Worm (Caenorhabditis elegans) whole organism, young adult: ENCODE data around the gene dhhc-8.

Source experiments
- B0019.2 ChIP-seq: fragments of 200-800 bp; sonication (Bioruptor generic); conservative IDR thresholded peaks from 2 replicates; pipeline ENCODE4 v1.3.6; 2022; ENCODE audit warnings: missing genetic modification reagents, missing genetic modification characterization, missing compliant biosample characterization
- C06A6.2 ChIP-seq: fragments of 200-800 bp; sonication (Bioruptor generic); conservative IDR thresholded peaks from 2 replicates; pipeline ENCODE4 v1.3.6; 2022; ENCODE audit warnings: missing genetic modification characterization, missing compliant biosample characterization
- F22D6.2 ChIP-seq: sonication (generic microtip); optimal IDR thresholded peaks from 2 replicates; lab custom pipeline; 2016; ENCODE audit warnings: mild to moderate bottlenecking, missing genetic modification characterization, missing compliant biosample characterization
- F23B12.7 ChIP-seq: sonication (generic microtip); optimal IDR thresholded peaks from 2 replicates; lab custom pipeline; 2017; ENCODE audit warnings: missing genetic modification characterization, mild to moderate bottlenecking, missing compliant biosample characterization, antibody characterized with exemption, moderate library complexity; ENCODE audit not compliant: insufficient read depth
- K12H6.12 ChIP-seq: fragments of 200-800 bp; sonication (Bioruptor generic); optimal IDR thresholded peaks from 2 replicates; lab custom pipeline; 2018; ENCODE audit warnings: mild to moderate bottlenecking, missing genetic modification characterization, missing compliant biosample characterization
- T07F8.4 ChIP-seq: sonication (generic microtip); optimal IDR thresholded peaks from 2 replicates; lab custom pipeline; 2016; ENCODE audit warnings: mild to moderate bottlenecking, missing genetic modification characterization, moderate library complexity, missing compliant biosample characterization
- Y53F4B.3 ChIP-seq: fragments of 200-800 bp; sonication (Bioruptor generic); IDR thresholded peaks from 2 replicates; pipeline ENCODE4 v1.3.6; 2022; ENCODE audit warnings: missing genetic modification reagents, missing genetic modification characterization, missing compliant biosample characterization
- Y67H2A.10 ChIP-seq: fragments of 200-800 bp; sonication (Bioruptor generic); conservative IDR thresholded peaks from 2 replicates; pipeline ENCODE4 v1.3.6; 2022; ENCODE audit warnings: missing genetic modification reagents, missing genetic modification characterization, missing compliant biosample characterization
- Y95B8A.8 ChIP-seq: fragments of 200-800 bp; sonication (Bioruptor generic); IDR thresholded peaks from 2 replicates; pipeline ENCODE4 v1.3.6; 2022; ENCODE audit warnings: missing genetic modification reagents, missing genetic modification characterization, missing compliant biosample characterization
- akir-1 ChIP-seq: fragments of 200-800 bp; sonication (Bioruptor generic); optimal IDR thresholded peaks from 2 replicates; lab custom pipeline; 2018; ENCODE audit warnings: mild to moderate bottlenecking, missing genetic modification characterization, moderate library complexity, missing compliant biosample characterization
- atf-7 ChIP-seq: sonication (generic microtip); optimal IDR thresholded peaks from 2 replicates; lab custom pipeline; 2017; ENCODE audit warnings: mild to moderate bottlenecking, missing genetic modification characterization, missing compliant biosample characterization
- athp-1 ChIP-seq: sonication (generic microtip); optimal IDR thresholded peaks from 2 replicates; lab custom pipeline; 2017; ENCODE audit warnings: mild to moderate bottlenecking, missing genetic modification characterization, missing compliant biosample characterization
- attf-6 ChIP-seq: fragments of 200-800 bp; sonication (Bioruptor generic); IDR thresholded peaks from 2 replicates; pipeline ENCODE4 v1.3.6; 2022; ENCODE audit warnings: missing genetic modification reagents, missing genetic modification characterization, missing compliant biosample characterization
- cebp-1 ChIP-seq, 2 experiments: fragments of 200-800 bp in 1 of 2; sonication (Bioruptor generic) in 1 of 2; sonication (generic microtip) in 1 of 2; IDR thresholded peaks in 1 of 2; optimal IDR thresholded peaks in 1 of 2; 2 replicates each; pipeline versions ENCODE4 v1.3.6 to Lab custom; 2017 to 2022; ENCODE audit warnings: missing compliant biosample characterization in 2 of 2, missing genetic modification characterization in 2 of 2, mild to moderate bottlenecking in 1 of 2, missing genetic modification reagents in 1 of 2, moderate library complexity in 1 of 2
- cebp-2 ChIP-seq: fragments of 200-800 bp; sonication (Bioruptor generic); IDR thresholded peaks from 2 replicates; pipeline ENCODE4 v1.3.6; 2022; ENCODE audit warnings: missing genetic modification characterization, missing compliant biosample characterization
- ceh-27 ChIP-seq: fragments of 200-800 bp; sonication (Bioruptor generic); optimal IDR thresholded peaks from 2 replicates; lab custom pipeline; 2018; ENCODE audit warnings: mild to moderate bottlenecking, missing genetic modification characterization, moderate library complexity, missing compliant biosample characterization
- ceh-79 ChIP-seq: sonication (generic microtip); optimal IDR thresholded peaks from 2 replicates; lab custom pipeline; 2017; ENCODE audit warnings: mild to moderate bottlenecking, missing genetic modification characterization, missing compliant biosample characterization
- dox-1 ChIP-seq: fragments of 200-800 bp; sonication (Bioruptor generic); IDR thresholded peaks from 2 replicates; pipeline ENCODE4 v1.3.6; 2022; ENCODE audit warnings: missing genetic modification reagents, missing genetic modification characterization, missing compliant biosample characterization
- egl-18 ChIP-seq: fragments of 200-800 bp; sonication (Bioruptor generic); IDR thresholded peaks from 2 replicates; pipeline ENCODE4 v1.3.6; 2022; ENCODE audit warnings: missing genetic modification reagents, missing genetic modification characterization, missing compliant biosample characterization
- egrh-3 ChIP-seq: fragments of 200-800 bp; sonication (Bioruptor generic); IDR thresholded peaks from 2 replicates; pipeline ENCODE4 v1.3.6; 2022; ENCODE audit warnings: missing genetic modification reagents, missing genetic modification characterization, missing compliant biosample characterization
- ekl-4 ChIP-seq: fragments of 200-800 bp; sonication (Bioruptor generic); IDR thresholded peaks from 2 replicates; pipeline ENCODE4 v1.3.6; 2022; ENCODE audit warnings: missing genetic modification reagents, missing genetic modification characterization, missing compliant biosample characterization
- hlh-12 ChIP-seq: sonication (generic microtip); optimal IDR thresholded peaks from 2 replicates; lab custom pipeline; 2016; ENCODE audit warnings: missing genetic modification characterization, missing compliant biosample characterization
- hmg-1.2 ChIP-seq: fragments of 200-800 bp; sonication (Bioruptor generic); IDR thresholded peaks from 2 replicates; pipeline ENCODE4 v1.3.6; 2022; ENCODE audit warnings: missing genetic modification reagents, missing genetic modification characterization, missing compliant biosample characterization
- hmg-20 ChIP-seq: fragments of 200-800 bp; sonication (Bioruptor generic); IDR thresholded peaks from 2 replicates; pipeline ENCODE4 v1.3.6; 2022; ENCODE audit warnings: missing genetic modification reagents, missing genetic modification characterization, missing compliant biosample characterization
- hsf-1 ChIP-seq: fragments of 200-800 bp; sonication (Bioruptor generic); IDR thresholded peaks from 2 replicates; pipeline ENCODE4 v1.3.6; 2022; ENCODE audit warnings: missing genetic modification reagents, missing genetic modification characterization, missing compliant biosample characterization
- lin-26 ChIP-seq: fragments of 200-800 bp; sonication (Bioruptor generic); IDR thresholded peaks from 2 replicates; pipeline ENCODE4 v1.3.6; 2022; ENCODE audit warnings: missing genetic modification reagents, missing genetic modification characterization, missing compliant biosample characterization
- lin-40 ChIP-seq: sonication (generic microtip); optimal IDR thresholded peaks from 2 replicates; lab custom pipeline; 2016; ENCODE audit warnings: missing genetic modification characterization, mild to moderate bottlenecking, missing compliant biosample characterization, missing genotype, missing genetic modification reagents
- lin-54 ChIP-seq: fragments of 200-800 bp; sonication (Bioruptor generic); optimal IDR thresholded peaks from 2 replicates; lab custom pipeline; 2018; ENCODE audit warnings: mild to moderate bottlenecking, missing genetic modification characterization, missing compliant biosample characterization
- lir-1 ChIP-seq: fragments of 200-800 bp; sonication (Bioruptor generic); conservative IDR thresholded peaks from 2 replicates; pipeline ENCODE4 v1.3.6; 2022; ENCODE audit warnings: missing genetic modification reagents, missing genetic modification characterization, missing compliant biosample characterization
- madf-10 ChIP-seq: sonication (generic microtip); optimal IDR thresholded peaks from 2 replicates; lab custom pipeline; 2016; ENCODE audit warnings: mild to moderate bottlenecking, missing genetic modification characterization, missing compliant biosample characterization
- madf-8 ChIP-seq: fragments of 200-800 bp; sonication (Bioruptor generic); conservative IDR thresholded peaks from 2 replicates; pipeline ENCODE4 v1.3.6; 2022; ENCODE audit warnings: missing genetic modification reagents, missing genetic modification characterization, missing compliant biosample characterization
- mel-28 ChIP-seq: sonication (generic microtip); optimal IDR thresholded peaks from 2 replicates; lab custom pipeline; 2016; ENCODE audit warnings: borderline replicate concordance, mild to moderate bottlenecking, missing genetic modification characterization, missing compliant biosample characterization
- nfya-1 ChIP-seq: sonication (generic microtip); optimal IDR thresholded peaks from 2 replicates; lab custom pipeline; 2017; ENCODE audit warnings: antibody characterized with exemption, missing compliant biosample characterization, missing genetic modification characterization, borderline replicate concordance; ENCODE audit not compliant: insufficient read depth
- nfya-2 ChIP-seq: fragments of 200-800 bp; sonication (Bioruptor generic); IDR thresholded peaks from 2 replicates; pipeline ENCODE4 v1.3.6; 2022; ENCODE audit warnings: missing genetic modification reagents, missing genetic modification characterization, missing compliant biosample characterization
- nhr-80 ChIP-seq: sonication (generic microtip); optimal IDR thresholded peaks from 2 replicates; lab custom pipeline; 2016; ENCODE audit warnings: missing genetic modification characterization, missing compliant biosample characterization
- snpc-1.1 ChIP-seq: sonication (generic microtip); optimal IDR thresholded peaks from 2 replicates; lab custom pipeline; 2017; ENCODE audit warnings: missing genetic modification characterization, mild to moderate bottlenecking, missing compliant biosample characterization, antibody characterized with exemption, moderate library complexity, missing genotype, missing genetic modification reagents; ENCODE audit not compliant: insufficient read depth
- tbp1 ChIP-seq: fragments of 200-800 bp; sonication (Bioruptor generic); optimal IDR thresholded peaks from 2 replicates; lab custom pipeline; 2018; ENCODE audit warnings: mild to moderate bottlenecking, missing genetic modification characterization, missing compliant biosample characterization
- tlf-1 ChIP-seq: fragments of 200-800 bp; sonication (Bioruptor generic); optimal IDR thresholded peaks from 2 replicates; lab custom pipeline; 2018; ENCODE audit warnings: mild to moderate bottlenecking, missing genetic modification characterization, missing compliant biosample characterization
- zfh-2 ChIP-seq: fragments of 200-800 bp; sonication (Bioruptor generic); conservative IDR thresholded peaks from 2 replicates; pipeline ENCODE4 v1.3.6; 2022; ENCODE audit warnings: missing genetic modification reagents, missing genetic modification characterization, missing compliant biosample characterization
- zim-3 ChIP-seq: sonication (generic microtip); optimal IDR thresholded peaks from 2 replicates; lab custom pipeline; 2017; ENCODE audit warnings: mild to moderate bottlenecking, missing genetic modification characterization, moderate library complexity, missing compliant biosample characterization
- ztf-28 ChIP-seq: fragments of 200-800 bp; sonication (Bioruptor generic); IDR thresholded peaks from 2 replicates; pipeline ENCODE4 v1.3.6; 2022; ENCODE audit warnings: missing genetic modification reagents, missing genetic modification characterization, missing compliant biosample characterization

The dhhc-8 gene

DNA sequence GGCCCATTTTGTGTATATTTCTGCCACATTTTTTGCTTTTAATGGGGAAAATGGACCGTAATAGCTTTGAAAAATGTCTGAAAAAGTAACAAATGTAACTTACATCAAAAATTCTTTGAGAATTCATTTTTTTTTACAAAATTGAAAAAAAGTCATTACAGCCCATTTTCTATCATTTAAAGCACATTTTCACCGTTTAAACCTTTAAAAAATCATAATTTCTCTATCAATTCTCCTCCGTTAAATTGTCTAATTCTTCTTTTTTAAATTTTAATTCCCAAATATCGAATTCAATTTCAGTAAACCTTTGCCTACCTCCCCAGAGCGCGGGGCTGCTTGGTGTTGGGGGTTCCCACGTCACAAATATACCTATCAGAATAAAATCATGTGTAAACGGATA, at the start of gene dhhc-8:
TSS of gene dhhc-8 (plus strand) at position 301 of the 400 bp plus-strand sequence.
- no peak for TF ChIP-seq T07F8.4 (tag; lab: Kevin White, UChicago)
- TF ChIP-seq K12H6.12 (tag; lab: Kevin White, UChicago), result no peak
- no peak for TF ChIP-seq hmg-20 (GFP tag; lab: Robert Waterston, UW)
- TF ChIP-seq atf-7, result no peak
- no peak for TF ChIP-seq ceh-27 (GFP tag; lab: Kevin White, UChicago)
- no peak for TF ChIP-seq nfya-1 (tag; lab: Kevin White, UChicago)
- TF ChIP-seq madf-8 (GFP tag; lab: Robert Waterston, UW), result no peak
- no peak for TF ChIP-seq B0019.2 (GFP tag; lab: Robert Waterston, UW)
- no peak for TF ChIP-seq ztf-28

ce11 chrIII:13058140-13058539, 49.3 kb upstream of the dhhc-8 start:
- TF ChIP-seq madf-10 (tag; lab: Kevin White, UChicago), result no peak
- peak; percentile 14 for TF ChIP-seq lin-40 (tag; lab: Kevin White, UChicago)

DNA sequence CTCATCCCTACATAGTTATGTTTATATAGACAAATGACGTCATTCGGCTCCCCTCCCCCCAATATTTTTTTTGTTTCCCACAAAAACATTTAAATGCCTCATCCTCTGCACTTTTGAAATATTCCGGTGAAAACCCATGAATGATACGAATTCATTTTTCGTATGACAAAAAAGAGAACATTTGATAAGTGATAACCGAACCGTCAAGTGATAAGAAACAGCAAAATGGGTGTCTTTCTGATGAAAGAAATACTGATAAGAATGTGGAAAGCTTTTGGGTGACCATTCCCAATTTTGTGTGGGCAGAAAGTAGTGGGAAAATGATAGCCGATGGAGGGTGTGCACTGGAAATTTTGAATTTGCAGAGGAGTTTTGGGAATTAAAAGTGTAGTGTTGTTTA, 48.1 kb upstream of the dhhc-8 start:
- TF ChIP-seq lin-26 (GFP tag; lab: Robert Waterston, UW) (no peak), F22D6.2 (no peak), hmg-1.2 (GFP tag; lab: Robert Waterston, UW) (0 out of 2 replicates have a peak, but pooled peaks have one; percentile 10), cebp-1 (GFP tag; IDR thresholded peaks at IDR 0.05; lab: Robert Waterston, UW) (no peak), cebp-1 (tag; optimal IDR thresholded peaks at IDR 0.05; lab: Kevin White, UChicago) (peak; percentile 41), nhr-80 (tag; lab: Kevin White, UChicago) (peak; percentile 79), dox-1 (peak; percentile 57)
- TF ChIP-seq, all 124 proteins: peak for 4

- TF ChIP-seq cebp-2 (GFP tag; lab: Robert Waterston, UW) (no peak), Y95B8A.8 (GFP tag; lab: Robert Waterston, UW) (peak; percentile 41; the same call in 1 of the 2 replicates), mel-28 (no peak), dox-1 (no peak), lin-40 (tag; lab: Kevin White, UChicago) (peak; percentile 90), hmg-1.2 (GFP tag; lab: Robert Waterston, UW) (peak; percentile 98), K12H6.12 (tag; lab: Kevin White, UChicago) (peak; percentile 65), zim-3 (no peak), madf-10 (tag; lab: Kevin White, UChicago) (peak; percentile 33), tbp1 (GFP tag; lab: Kevin White, UChicago) (peak; percentile 51), Y53F4B.3 (GFP tag; lab: Robert Waterston, UW) (no peak), zfh-2 (GFP tag; lab: Robert Waterston, UW) (no peak), egl-18 (GFP tag; lab: Robert Waterston, UW) (0 out of 2 replicates have a peak, but pooled peaks have one; percentile 55), ekl-4 (GFP tag; lab: Robert Waterston, UW) (peak; percentile 68), tlf-1 (peak; percentile 65), C06A6.2 (peak; percentile 85), snpc-1.1 (tag; lab: Kevin White, UChicago) (no peak), hsf-1 (GFP tag; lab: Robert Waterston, UW) (0 out of 2 replicates have a peak, but pooled peaks have one; percentile 44), nhr-80 (tag; lab: Kevin White, UChicago) (peak; percentile 31), Y67H2A.10 (GFP tag; lab: Robert Waterston, UW) (no peak), atf-7 (peak; percentile 62), lin-54 (GFP tag; lab: Kevin White, UChicago) (peak; percentile 45), hlh-12 (tag; lab: Kevin White, UChicago) (no peak), akir-1 (GFP tag; lab: Kevin White, UChicago) (no peak), attf-6 (GFP tag; lab: Robert Waterston, UW) (no peak), F23B12.7 (tag; lab: Kevin White, UChicago) (no peak), ceh-79 (no peak), lir-1 (GFP tag; lab: Robert Waterston, UW) (peak; percentile 72), B0019.2 (GFP tag; lab: Robert Waterston, UW) (no peak), athp-1 (tag; lab: Kevin White, UChicago) (no peak), egrh-3 (GFP tag; lab: Robert Waterston, UW) (no peak), nfya-2 (GFP tag; lab: Robert Waterston, UW) (no peak), cebp-1 (GFP tag; IDR thresholded peaks at IDR 0.05; lab: Robert Waterston, UW) (no peak), cebp-1 (tag; optimal IDR thresholded peaks at IDR 0.05; lab: Kevin White, UChicago) (peak; percentile 78)
These were observed 46.3 kb upstream of the dhhc-8 start for ce11 chrIII:13061136-13061535.
